Fruit fly (Drosophila melanogaster): ENCODE measurements around the gene CG32485.

Gene CG32485

DNA sequence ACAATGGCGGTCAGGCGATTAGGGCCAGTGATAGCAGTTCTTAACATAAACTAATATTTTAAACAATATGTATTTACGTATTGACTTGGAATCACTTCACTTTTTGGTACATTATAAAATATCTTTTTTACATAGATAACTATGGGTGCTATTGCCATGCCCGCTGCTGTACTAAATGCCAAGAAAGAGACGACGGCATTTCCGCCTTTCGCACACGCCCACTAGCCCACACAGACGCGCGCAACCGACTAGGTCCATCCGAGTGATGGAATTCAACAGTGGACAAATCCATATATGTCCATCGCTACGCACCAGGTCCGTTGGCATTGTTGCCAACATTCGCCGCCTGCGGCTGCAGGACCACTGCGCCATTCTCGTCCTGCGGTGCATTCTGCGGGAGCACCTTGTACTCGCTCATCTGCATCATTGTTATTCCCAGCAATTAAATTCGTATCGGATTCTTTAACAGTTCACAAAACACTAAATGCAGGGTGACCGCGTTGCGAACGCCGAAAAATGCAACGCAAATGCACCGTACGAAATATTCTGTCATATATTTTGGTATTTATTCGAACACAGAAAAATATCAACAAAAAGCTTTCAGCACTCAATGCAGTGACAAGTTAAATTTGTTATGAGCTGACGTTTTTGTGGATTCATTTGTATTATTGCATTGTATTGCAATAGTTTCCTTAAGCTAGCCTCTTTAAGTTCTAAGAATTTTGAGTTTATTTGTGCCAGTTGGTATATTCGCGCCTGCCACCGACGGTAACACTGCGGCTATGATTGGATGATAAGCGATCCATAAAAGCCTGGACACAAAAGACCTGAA, 3.6 kb upstream of the CG32485 start, which contains the start of the genes scramb2 and Sk2 (continued):
- TF ChIP-seq CG6272 (GFP tag; IDR thresholded peaks at IDR 0.05) (peak; percentile 79), hth (optimal IDR thresholded peaks at IDR 0.05) (no peak), CG18599 (GFP tag; optimal IDR thresholded peaks at IDR 0.05) (peak; percentile 96), cg (GFP tag; optimal IDR thresholded peaks at IDR 0.05) (no peak), Lhr (GFP tag; optimal IDR thresholded peaks at IDR 0.05) (peak; percentile 80), CG18619 (GFP tag; optimal IDR thresholded peaks at IDR 0.05) (peak; percentile 90), dati (GFP tag; IDR thresholded peaks at IDR 0.05) (peak; percentile 88), luna (GFP tag; optimal IDR thresholded peaks at IDR 0.05) (peak; percentile 3), ewg (GFP tag; optimal IDR thresholded peaks at IDR 0.05) (peak; percentile 87), CG7556 (GFP tag; optimal IDR thresholded peaks at IDR 0.05) (peak; percentile 95), fd64A (GFP tag; optimal IDR thresholded peaks at IDR 0.05) (peak; percentile 95), CG8290 (GFP tag; optimal IDR thresholded peaks at IDR 0.05) (peak; percentile 82), CG8290 (tag; optimal IDR thresholded peaks at IDR 0.05) (peak; percentile 80 to 93), ci (GFP tag; IDR thresholded peaks at IDR 0.05) (peak; percentile 97), CG13296 (GFP tag; optimal IDR thresholded peaks at IDR 0.05) (peak; percentile 97), gcm2 (GFP tag; optimal IDR thresholded peaks at IDR 0.05) (peak; percentile 85), Bdp1 (GFP tag; optimal IDR thresholded peaks at IDR 0.05) (peak; percentile 75), Dll (GFP tag; IDR thresholded peaks at IDR 0.05; ENCODE audit: partially characterized antibody) (peak; percentile 47; the same call in 1 of the 4 replicates), HmgD (GFP tag; optimal IDR thresholded peaks at IDR 0.05) (peak; percentile 8), tin (GFP tag; optimal IDR thresholded peaks at IDR 0.05) (peak; percentile 95), Hr51 (GFP tag; optimal IDR thresholded peaks at IDR 0.05) (peak; percentile 83 to 96), ATbp (GFP tag; optimal IDR thresholded peaks at IDR 0.05) (peak; percentile 95), CG6813 (GFP tag; optimal IDR thresholded peaks at IDR 0.05) (peak; percentile 96), phol (tag; optimal IDR thresholded peaks at IDR 0.05) (peak; percentile 93), CG6689 (GFP tag; IDR thresholded peaks at IDR 0.05) (peak; percentile 93), wek (GFP tag; optimal IDR thresholded peaks at IDR 0.05) (peak; percentile 87), her (GFP tag; optimal IDR thresholded peaks at IDR 0.05) (peak; percentile 82), CG34422 (GFP tag; IDR thresholded peaks at IDR 0.05) (peak; percentile 96), bcd (GFP tag; optimal IDR thresholded peaks at IDR 0.05) (peak; percentile 95), twi (tag; optimal IDR thresholded peaks at IDR 0.05) (peak; percentile 86), CG7839 (tag; optimal IDR thresholded peaks at IDR 0.05) (peak; percentile 96), emc (GFP tag; optimal IDR thresholded peaks at IDR 0.05) (peak; percentile 53), CG2889 (GFP tag; IDR thresholded peaks at IDR 0.05) (peak; percentile 87; the same call in 2 of the 3 replicates), CG1603 (tag; optimal IDR thresholded peaks at IDR 0.05) (peak; percentile 90), gem (tag; optimal IDR thresholded peaks at IDR 0.05) (peak; percentile 96), CG11247 (GFP tag; IDR thresholded peaks at IDR 0.05) (peak; percentile 92), odd (GFP tag; optimal IDR thresholded peaks at IDR 0.05) (peak; percentile 96), ssp (GFP tag; IDR thresholded peaks at IDR 0.05) (peak; percentile 82), CG3847 (GFP tag; IDR thresholded peaks at IDR 0.05) (peak; percentile 91), CG12155 (GFP tag; optimal IDR thresholded peaks at IDR 0.05) (peak; percentile 86), salm (tag; optimal IDR thresholded peaks at IDR 0.05) (peak; percentile 95), stwl (tag; optimal IDR thresholded peaks at IDR 0.05) (peak; percentile 55), Poxn (GFP tag; IDR thresholded peaks at IDR 0.05) (peak; percentile 83), Side (GFP tag; optimal IDR thresholded peaks at IDR 0.05) (peak; percentile 79), CG31388 (GFP tag; optimal IDR thresholded peaks at IDR 0.05) (peak; percentile 80), ERR (GFP tag; optimal IDR thresholded peaks at IDR 0.05) (peak; percentile 83), CG15269 (tag; optimal IDR thresholded peaks at IDR 0.05) (peak; percentile 97), dmrt11E (tag; optimal IDR thresholded peaks at IDR 0.05) (peak; percentile 91), CG12942 (GFP tag; optimal IDR thresholded peaks at IDR 0.05) (peak; percentile 83)

All from whole organism, embryonic.